Fruit fly (Drosophila melanogaster) whole organism, embryonic: ENCODE data around the gene CG7381.

Source experiments
- Ada2b ChIP-seq: fragments of 200-800 bp; sonication (Bioruptor generic); IDR thresholded peaks from 2 replicates; pipeline ENCODE4 v1.3.6; 2022; ENCODE audit warnings: missing biosample characterization, missing genetic modification characterization
- CG10321 ChIP-seq: fragments of 200-800 bp; sonication (Bioruptor generic); IDR thresholded peaks from 2 replicates; pipeline ENCODE4 v1.3.6; 2022; ENCODE audit warnings: missing biosample characterization, missing genetic modification characterization
- CG10366 ChIP-seq: fragments of 200-800 bp; sonication (Bioruptor generic); IDR thresholded peaks from 2 replicates; pipeline ENCODE4 v1.3.6; 2022; ENCODE audit warnings: missing biosample characterization, missing genetic modification characterization
- CG11723 ChIP-seq: fragments of 200-800 bp; sonication (Bioruptor generic); optimal IDR thresholded peaks from 2 replicates; lab custom pipeline; 2017; ENCODE audit warnings: missing biosample characterization, mild to moderate bottlenecking, missing genetic modification characterization
- CG13287 ChIP-seq: fragments of 200-800 bp; sonication (Bioruptor generic); IDR thresholded peaks from 2 replicates; pipeline ENCODE4 v1.3.6; 2022; ENCODE audit warnings: missing biosample characterization, missing genetic modification characterization; ENCODE audit not compliant: partially characterized antibody
- CG15269 ChIP-seq: fragments of 200-800 bp; sonication (Bioruptor generic); optimal IDR thresholded peaks from 2 replicates; lab custom pipeline; 2018; ENCODE audit warnings: missing biosample characterization, mild to moderate bottlenecking, missing genetic modification characterization, moderate library complexity
- CG16779 ChIP-seq: fragments of 200-800 bp; sonication (Bioruptor generic); IDR thresholded peaks from 2 replicates; pipeline ENCODE4 v1.3.6; 2022; ENCODE audit warnings: missing biosample characterization, missing genetic modification characterization
- CG18011 ChIP-seq: fragments of 200-800 bp; sonication (Bioruptor generic); optimal IDR thresholded peaks from 2 replicates; lab custom pipeline; 2017; ENCODE audit warnings: missing biosample characterization, missing genetic modification characterization, mild to moderate bottlenecking, moderate library complexity, missing genotype
- CG18619 ChIP-seq: fragments of 200-800 bp; sonication (Bioruptor generic); optimal IDR thresholded peaks from 3 replicates; lab custom pipeline; 2017; ENCODE audit warnings: missing biosample characterization, mild to moderate bottlenecking, missing genetic modification characterization
- CG2116 ChIP-seq: fragments of 200-800 bp; sonication (Bioruptor generic); optimal IDR thresholded peaks from 3 replicates; lab custom pipeline; 2018; ENCODE audit warnings: missing biosample characterization, mild to moderate bottlenecking, missing genetic modification characterization
- CG2129 ChIP-seq: fragments of 200-800 bp; sonication (Bioruptor generic); IDR thresholded peaks from 2 replicates; pipeline ENCODE4 v1.3.6; 2022; ENCODE audit warnings: missing biosample characterization, missing genetic modification characterization; ENCODE audit not compliant: partially characterized antibody
- CG5180 ChIP-seq: fragments of 200-800 bp; sonication (Bioruptor generic); optimal IDR thresholded peaks from 3 replicates; lab custom pipeline; 2017; ENCODE audit warnings: missing biosample characterization, missing genetic modification characterization, mild to moderate bottlenecking, moderate library complexity, missing genetic modification reagents
- CG6854 ChIP-seq: fragments of 200-800 bp; sonication (Bioruptor generic); optimal IDR thresholded peaks from 3 replicates; lab custom pipeline; 2017; ENCODE audit warnings: missing biosample characterization, mild to moderate bottlenecking, missing genetic modification characterization
- CG7271 ChIP-seq: fragments of 200-800 bp; sonication (Bioruptor generic); optimal IDR thresholded peaks from 2 replicates; lab custom pipeline; 2018; ENCODE audit warnings: missing biosample characterization, mild to moderate bottlenecking, missing genetic modification characterization, moderate library complexity
- CG7963 ChIP-seq: fragments of 200-800 bp; sonication (Bioruptor generic); IDR thresholded peaks from 3 replicates; pipeline ENCODE4 v1.3.6; 2022; ENCODE audit warnings: missing biosample characterization, missing genetic modification characterization; ENCODE audit not compliant: partially characterized antibody
- CG9437 ChIP-seq: fragments of 200-800 bp; sonication (Bioruptor generic); optimal IDR thresholded peaks from 2 replicates; lab custom pipeline; 2018; ENCODE audit warnings: missing biosample characterization, mild to moderate bottlenecking, missing genetic modification characterization
- CG9609 ChIP-seq: fragments of 200-800 bp; sonication (Bioruptor generic); optimal IDR thresholded peaks from 3 replicates; lab custom pipeline; 2016; ENCODE audit warnings: missing biosample characterization, missing genetic modification characterization
- CkIIα-i1 ChIP-seq: fragments of 200-800 bp; sonication (Bioruptor generic); IDR thresholded peaks from 2 replicates; pipeline ENCODE4 v1.3.6; 2022; ENCODE audit warnings: missing biosample characterization, missing genetic modification characterization
- Dek ChIP-seq: fragments of 200-800 bp; sonication (Bioruptor generic); optimal IDR thresholded peaks from 3 replicates; lab custom pipeline; 2019; ENCODE audit warnings: missing biosample characterization, mild to moderate bottlenecking, missing genetic modification characterization, moderate library complexity
- E2f1 ChIP-seq: fragments of 200-800 bp; sonication (Bioruptor generic); IDR thresholded peaks from 2 replicates; pipeline ENCODE4 v1.3.6; 2022; ENCODE audit warnings: missing biosample characterization, missing genetic modification characterization
- Fer3 ChIP-seq: fragments of 200-800 bp; sonication (Bioruptor generic); optimal IDR thresholded peaks from 2 replicates; lab custom pipeline; 2018; ENCODE audit warnings: missing biosample characterization, mild to moderate bottlenecking, missing genetic modification characterization, moderate library complexity
- Lhr ChIP-seq: fragments of 200-800 bp; sonication (Bioruptor generic); optimal IDR thresholded peaks from 3 replicates; lab custom pipeline; 2017; ENCODE audit warnings: mild to moderate bottlenecking, missing biosample characterization, missing genetic modification reagents, missing genetic modification characterization
- Nf-YB ChIP-seq: fragments of 200-800 bp; sonication (Bioruptor generic); optimal IDR thresholded peaks from 3 replicates; lab custom pipeline; 2019; ENCODE audit warnings: missing biosample characterization, mild to moderate bottlenecking, missing genetic modification characterization, moderate library complexity
- PHDP ChIP-seq: fragments of 200-800 bp; sonication (Bioruptor generic); optimal IDR thresholded peaks from 3 replicates; lab custom pipeline; 2018; ENCODE audit warnings: missing biosample characterization, mild to moderate bottlenecking, missing genetic modification characterization, moderate library complexity
- Pdp1 ChIP-seq, 2 experiments: fragments of 200-800 bp; sonication (Bioruptor generic); optimal IDR thresholded peaks; 3 replicates each; lab custom pipeline; 2016; ENCODE audit warnings: missing biosample characterization in 2 of 2, missing genetic modification characterization in 2 of 2, mild to moderate bottlenecking in 1 of 2, moderate library complexity in 1 of 2
- Sry-β ChIP-seq: fragments of 200-800 bp; sonication (Bioruptor generic); optimal IDR thresholded peaks from 2 replicates; lab custom pipeline; 2018; ENCODE audit warnings: missing biosample characterization, mild to moderate bottlenecking, missing genetic modification characterization, moderate library complexity
- Vsx1 ChIP-seq: fragments of 200-800 bp; sonication (Bioruptor generic); optimal IDR thresholded peaks from 2 replicates; lab custom pipeline; 2017; ENCODE audit warnings: missing biosample characterization, mild to moderate bottlenecking, missing genetic modification characterization, missing genetic modification reagents
- abd-A ChIP-seq: fragments of 200-800 bp; sonication (Bioruptor generic); optimal IDR thresholded peaks from 3 replicates; lab custom pipeline; 2019; ENCODE audit warnings: missing biosample characterization, mild to moderate bottlenecking, missing genetic modification characterization, moderate library complexity
- ato ChIP-seq: fragments of 200-800 bp; sonication (Bioruptor generic); IDR thresholded peaks from 2 replicates; pipeline ENCODE4 v1.3.6; 2022; ENCODE audit warnings: missing biosample characterization, missing genetic modification characterization; ENCODE audit not compliant: partially characterized antibody
- az2 ChIP-seq: fragments of 200-800 bp; sonication (Bioruptor generic); optimal IDR thresholded peaks from 3 replicates; lab custom pipeline; 2016; ENCODE audit warnings: missing biosample characterization, missing genetic modification characterization
- br ChIP-seq: fragments of >200 bp; optimal IDR thresholded peaks from 2 replicates; lab custom pipeline; 2017
- chinmo ChIP-seq: fragments of 200-800 bp; sonication (Bioruptor generic); IDR thresholded peaks from 4 replicates; pipeline ENCODE4 v1.3.6; 2022; ENCODE audit warnings: missing biosample characterization, missing genetic modification characterization; ENCODE audit not compliant: partially characterized antibody
- danr ChIP-seq: fragments of 200-800 bp; sonication (Bioruptor generic); IDR thresholded peaks from 2 replicates; pipeline ENCODE4 v1.3.6; 2022; ENCODE audit warnings: missing biosample characterization, missing genetic modification characterization
- ewg ChIP-seq: fragments of 200-800 bp; sonication (Bioruptor generic); optimal IDR thresholded peaks from 3 replicates; lab custom pipeline; 2017; ENCODE audit warnings: mild to moderate bottlenecking, missing biosample characterization, missing genetic modification reagents, missing genetic modification characterization
- exex ChIP-seq: fragments of 200-800 bp; sonication (Bioruptor generic); optimal IDR thresholded peaks from 4 replicates; lab custom pipeline; 2018; ENCODE audit warnings: missing biosample characterization, mild to moderate bottlenecking, missing genetic modification characterization, moderate library complexity
- gcm ChIP-seq: fragments of 200-800 bp; sonication (Bioruptor generic); optimal IDR thresholded peaks from 2 replicates; lab custom pipeline; 2019; ENCODE audit warnings: missing biosample characterization, mild to moderate bottlenecking, missing genetic modification characterization, moderate library complexity
- gro ChIP-seq: fragments of 200-800 bp; sonication (Bioruptor generic); optimal IDR thresholded peaks from 2 replicates; lab custom pipeline; 2016; ENCODE audit warnings: missing biosample characterization, missing genetic modification characterization
- hb ChIP-seq: fragments of 200-800 bp; sonication (Bioruptor generic); IDR thresholded peaks from 3 replicates; pipeline ENCODE4 v1.3.6; 2022; ENCODE audit warnings: missing biosample characterization, missing genetic modification characterization; ENCODE audit not compliant: partially characterized antibody
- ind ChIP-seq: fragments of 200-800 bp; sonication (Bioruptor generic); optimal IDR thresholded peaks from 3 replicates; lab custom pipeline; 2016; ENCODE audit warnings: missing biosample characterization, missing genetic modification characterization
- luna ChIP-seq: fragments of 200-800 bp; sonication (Bioruptor generic); optimal IDR thresholded peaks from 2 replicates; lab custom pipeline; 2016; ENCODE audit warnings: missing biosample characterization, missing genetic modification characterization
- oc ChIP-seq: fragments of 200-800 bp; sonication (Bioruptor generic); optimal IDR thresholded peaks from 2 replicates; lab custom pipeline; 2018; ENCODE audit warnings: missing biosample characterization, mild to moderate bottlenecking, missing genetic modification characterization, moderate library complexity
- pfk ChIP-seq: fragments of 200-800 bp; sonication (Bioruptor generic); optimal IDR thresholded peaks from 2 replicates; lab custom pipeline; 2018; ENCODE audit warnings: missing biosample characterization, mild to moderate bottlenecking, missing genetic modification characterization, moderate library complexity
- pnt ChIP-seq: fragments of 200-800 bp; sonication (Bioruptor generic); optimal IDR thresholded peaks from 3 replicates; lab custom pipeline; 2016; ENCODE audit warnings: missing biosample characterization, missing genetic modification characterization
- sqz ChIP-seq: fragments of 200-800 bp; sonication (Bioruptor generic); optimal IDR thresholded peaks from 3 replicates; lab custom pipeline; 2018; ENCODE audit warnings: missing biosample characterization, mild to moderate bottlenecking, missing genetic modification characterization
- tap ChIP-seq: fragments of 200-800 bp; optimal IDR thresholded peaks from 3 replicates; lab custom pipeline; 2019; ENCODE audit warnings: missing biosample characterization, mild to moderate bottlenecking, missing genetic modification characterization, moderate library complexity
- ttk ChIP-seq: fragments of 200-800 bp; sonication (Bioruptor generic); IDR thresholded peaks from 2 replicates; pipeline ENCODE4 v2.1.2; 2022; ENCODE audit warnings: missing biosample characterization, missing genetic modification characterization
- tx ChIP-seq: fragments of 200-800 bp; sonication (Bioruptor generic); optimal IDR thresholded peaks from 2 replicates; lab custom pipeline; 2016; ENCODE audit warnings: missing biosample characterization, missing genetic modification characterization
- vvl ChIP-seq: fragments of 200-800 bp; sonication (Bioruptor generic); IDR thresholded peaks from 2 replicates; pipeline ENCODE4 v1.3.6; 2022; ENCODE audit warnings: missing biosample characterization, missing genetic modification characterization

CG7381 gene

DNA sequence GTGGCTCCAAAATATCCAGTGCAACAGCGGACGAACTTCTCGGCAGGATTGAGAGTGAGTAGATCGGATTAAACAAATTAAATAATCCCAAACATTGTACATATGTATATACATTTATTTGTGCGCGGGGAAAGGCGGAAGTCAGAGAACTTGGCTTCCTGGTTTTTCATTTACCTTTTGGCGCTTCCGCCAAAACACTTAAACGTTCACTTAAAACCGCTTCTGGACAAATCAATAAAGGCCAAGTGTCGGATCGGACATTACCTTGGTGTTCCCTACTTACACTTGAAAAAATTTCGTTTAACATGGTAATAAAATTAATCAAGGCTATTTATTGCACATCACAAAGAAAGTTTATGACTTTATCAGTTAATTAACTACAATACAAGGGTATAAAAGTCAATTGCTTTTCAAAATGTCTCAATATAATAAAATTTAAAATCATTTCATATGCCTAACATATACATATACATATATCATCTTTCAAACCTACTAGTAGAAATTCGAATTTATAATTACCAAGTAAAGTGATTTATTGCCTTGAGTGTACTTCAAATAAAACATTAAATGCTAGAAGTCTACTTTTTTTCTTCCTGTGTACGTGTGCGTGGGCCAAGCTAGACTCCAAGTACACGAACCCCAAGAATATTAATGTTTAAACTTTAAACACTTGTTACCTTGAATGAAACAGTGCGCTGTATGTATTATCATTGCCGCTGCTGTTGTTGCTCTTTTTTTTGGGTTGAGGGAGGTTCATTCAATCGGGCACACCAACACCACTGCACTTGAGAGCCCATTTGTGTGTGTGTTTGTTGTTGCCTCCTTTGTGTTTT lies 4.3 kb upstream of the CG7381 start (continued):
- TF ChIP-seq CG5180 (GFP tag; lab: Kevin White, UChicago): peak; percentile 54
- TF ChIP-seq pnt: no peak
- TF ChIP-seq Dek (tag; lab: Kevin White, UChicago): no peak
- TF ChIP-seq CG13287 (GFP tag; lab: Robert Waterston, UW): no peak
- peak; percentile 54 for TF ChIP-seq Ada2b (GFP tag; lab: Robert Waterston, UW)
- peak; percentile 54 for TF ChIP-seq danr (GFP tag; lab: Robert Waterston, UW)
- TF ChIP-seq CG18619 (GFP tag; lab: Kevin White, UChicago): peak; percentile 59
- no peak for TF ChIP-seq CG16779 (GFP tag; lab: Robert Waterston, UW)
- TF ChIP-seq CG2116 (GFP tag; lab: Kevin White, UChicago): no peak
- peak; percentile 47 for TF ChIP-seq Nf-YB (GFP tag; lab: Kevin White, UChicago)
- no peak for TF ChIP-seq CG10366 (GFP tag; lab: Robert Waterston, UW)
- TF ChIP-seq CG10321: no peak; the same call in 1 of the 2 replicates
- peak; percentile 53 for TF ChIP-seq ind (GFP tag; lab: Kevin White, UChicago)
- TF ChIP-seq CG15269 (tag; lab: Kevin White, UChicago): peak; percentile 77
- no peak for TF ChIP-seq luna (GFP tag; lab: Kevin White, UChicago)
- TF ChIP-seq ato: no peak
- TF ChIP-seq CG2129 (GFP tag; lab: Robert Waterston, UW): no peak
- TF ChIP-seq CG6854 (GFP tag; lab: Kevin White, UChicago): peak; percentile 48
- TF ChIP-seq exex (tag; lab: Kevin White, UChicago): peak; percentile 1
- TF ChIP-seq oc: no peak
- peak; percentile 64 for TF ChIP-seq az2 (GFP tag; lab: Kevin White, UChicago)
- TF ChIP-seq CG11723 (GFP tag; lab: Kevin White, UChicago): peak; percentile 47
- TF ChIP-seq CG7963 (GFP tag; lab: Robert Waterston, UW): no peak
- TF ChIP-seq CG18011: peak; percentile 9
- no peak for TF ChIP-seq CkIIα-i1
- TF ChIP-seq CG9437 (GFP tag; lab: Kevin White, UChicago): peak; percentile 63
- TF ChIP-seq ewg: peak; percentile 43
- TF ChIP-seq tap: peak; percentile 61
- peak; percentile 48; the same call in 1 of the 2 replicates for TF ChIP-seq vvl (GFP tag; lab: Robert Waterston, UW)
- TF ChIP-seq Lhr (GFP tag; lab: Kevin White, UChicago): no peak
- peak; percentile 70; the same call in 1 of the 4 replicates for TF ChIP-seq chinmo
- TF ChIP-seq abd-A (tag; lab: Kevin White, UChicago): no peak
- no peak for TF ChIP-seq sqz (GFP tag; lab: Kevin White, UChicago)
- peak; percentile 72 for TF ChIP-seq Fer3 (tag; lab: Kevin White, UChicago)
- TF ChIP-seq br (lab: Kevin White, UChicago): no peak
- peak; percentile 32 for TF ChIP-seq Vsx1
- TF ChIP-seq ttk: no peak
- peak; percentile 11 for TF ChIP-seq CG7271 (tag; lab: Kevin White, UChicago)
- no peak for TF ChIP-seq pfk (GFP tag; lab: Kevin White, UChicago)
- TF ChIP-seq PHDP (tag; lab: Kevin White, UChicago): peak; percentile 67
- TF ChIP-seq tx (GFP tag; lab: Kevin White, UChicago): no peak
- TF ChIP-seq gcm (GFP tag; lab: Kevin White, UChicago): peak; percentile 45
- no peak for TF ChIP-seq Sry-β
- TF ChIP-seq gro (GFP tag; lab: Kevin White, UChicago): no peak
- peak; percentile 45 for TF ChIP-seq E2f1 (GFP tag; lab: Robert Waterston, UW)
- TF ChIP-seq hb (GFP tag; lab: Robert Waterston, UW): no peak
- peak; percentile 38 to 44 for TF ChIP-seq Pdp1 (GFP tag; optimal IDR thresholded peaks at IDR 0.05; lab: Kevin White, UChicago)
- TF ChIP-seq CG9609 (GFP tag; lab: Kevin White, UChicago): no peak
